Worm (Caenorhabditis elegans) whole organism, young adult: ENCODE results near the gene F57C12.6.

Experiments
- Y56A3A.18 ChIP-seq: fragments of 200-800 bp; sonication (Bioruptor generic); IDR thresholded peaks from 2 replicates; pipeline ENCODE4 v1.3.6; 2022; ENCODE audit warnings: missing genetic modification reagents, missing genetic modification characterization, missing compliant biosample characterization
- ccch-3 ChIP-seq: fragments of 200-800 bp; sonication (Bioruptor generic); optimal IDR thresholded peaks from 2 replicates; lab custom pipeline; 2018; ENCODE audit warnings: mild to moderate bottlenecking, missing genetic modification characterization, missing compliant biosample characterization
- egl-44 ChIP-seq: fragments of 200-800 bp; sonication (Bioruptor generic); IDR thresholded peaks from 2 replicates; pipeline ENCODE4 v1.3.6; 2022; ENCODE audit warnings: missing genetic modification reagents, missing genetic modification characterization, missing compliant biosample characterization
- nhr-27 ChIP-seq: fragments of 200-800 bp; sonication (Bioruptor generic); optimal IDR thresholded peaks from 2 replicates; lab custom pipeline; 2018; ENCODE audit warnings: mild to moderate bottlenecking, missing genetic modification characterization, moderate library complexity, missing compliant biosample characterization
- unc-130 ChIP-seq: sonication (generic microtip); optimal IDR thresholded peaks from 2 replicates; lab custom pipeline; 2016; ENCODE audit warnings: missing genetic modification reagents, missing genetic modification characterization, missing compliant biosample characterization

DNA sequence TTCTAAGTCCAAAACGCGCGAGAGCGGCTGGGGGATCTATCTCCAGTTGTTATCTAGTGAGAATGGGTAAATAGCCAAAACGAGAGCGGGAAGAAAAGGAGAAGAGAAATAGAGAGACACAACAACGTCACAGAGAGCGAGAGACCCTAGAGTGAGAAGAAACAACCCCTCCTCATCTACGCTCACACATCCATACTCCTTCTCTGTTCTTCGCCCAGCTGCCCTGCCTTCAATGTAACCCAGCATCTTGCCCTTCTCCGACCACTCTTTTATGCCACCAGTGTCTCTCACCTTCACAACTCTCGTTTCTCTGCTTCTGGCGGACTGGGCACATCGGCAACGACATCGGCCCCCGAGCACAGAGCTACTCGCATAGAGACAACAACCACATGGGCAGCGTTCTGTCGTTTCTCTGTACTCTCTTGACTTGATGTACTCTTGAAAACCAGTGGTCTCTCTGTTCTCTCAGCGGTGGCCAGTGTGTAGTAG lies 39.5 kb upstream of the F57C12.6 start:
- no peak for TF ChIP-seq nhr-27 (tag; lab: Kevin White, UChicago)
- no peak for TF ChIP-seq unc-130
- TF ChIP-seq egl-44 (GFP tag; lab: Robert Waterston, UW), result no peak
- no peak for TF ChIP-seq ccch-3
- TF ChIP-seq Y56A3A.18 (GFP tag; lab: Robert Waterston, UW), result no peak
